Fruit fly (Drosophila melanogaster): Measurements from ENCODE around the gene CG1265.
A peak's percentile ranks its signal among the peaks of the same experiment; 100 is the strongest.

Gene CG1265

dm6 chr3L:4254301-4254834 lies at the start of gene CG1265, which contains the start of gene ago:
Gene CG1265, plus strand, starts transcription at chr3L:4254776.
Gene ago, minus strand, starts transcription at chr3L:4254306.
- TF ChIP-seq usp (GFP tag; optimal IDR thresholded peaks at IDR 0.05) (no peak), CrebA (GFP tag; optimal IDR thresholded peaks at IDR 0.05; ENCODE audit: borderline replicate concordance) (no peak), lola (GFP tag; optimal IDR thresholded peaks at IDR 0.05) (no peak), jim (GFP tag; optimal IDR thresholded peaks at IDR 0.05) (no peak), dl (GFP tag; optimal IDR thresholded peaks at IDR 0.05; ENCODE audit: insufficient read depth in 1 of 2, partially characterized antibody in 2 of 2) (no peak), sv (GFP tag; optimal IDR thresholded peaks at IDR 0.05) (peak; percentile 15), brk (GFP tag; optimal IDR thresholded peaks at IDR 0.05) (no peak), Sp1 (GFP tag; optimal IDR thresholded peaks at IDR 0.05) (peak; percentile 60), ey (GFP tag; optimal IDR thresholded peaks at IDR 0.05) (no peak), woc (GFP tag; optimal IDR thresholded peaks at IDR 0.05) (peak; percentile 22), h (GFP tag; optimal IDR thresholded peaks at IDR 0.05) (peak; percentile 29), foxo (GFP tag; optimal IDR thresholded peaks at IDR 0.05) (peak in 1 of 2 experiments; percentile 36), Jra (GFP tag; optimal IDR thresholded peaks at IDR 0.05) (no peak), rgr (GFP tag; optimal IDR thresholded peaks at IDR 0.05) (peak; percentile 15), N (GFP tag; optimal IDR thresholded peaks at IDR 0.05) (no peak), Rel (GFP tag; optimal IDR thresholded peaks at IDR 0.05) (no peak), Rel (tag; optimal IDR thresholded peaks at IDR 0.05) (no peak), tai (GFP tag; optimal IDR thresholded peaks at IDR 0.05) (no peak), Mio (GFP tag; optimal IDR thresholded peaks at IDR 0.05) (no peak), Hr78 (GFP tag; optimal IDR thresholded peaks at IDR 0.05) (no peak), pan (optimal IDR thresholded peaks at IDR 0.05) (no peak), Hnf4 (GFP tag; optimal IDR thresholded peaks at IDR 0.05) (peak; percentile 12), CG9705 (GFP tag; optimal IDR thresholded peaks at IDR 0.05) (peak; percentile 32), Vsx2 (GFP tag; optimal IDR thresholded peaks at IDR 0.05; ENCODE audit: partially characterized antibody) (no peak), br (GFP tag; optimal IDR thresholded peaks at IDR 0.05) (no peak), CG32264 (GFP tag; optimal IDR thresholded peaks at IDR 0.05) (no peak), HLH106 (tag; optimal IDR thresholded peaks at IDR 0.05) (peak; percentile 62), dmrt93B (GFP tag; optimal IDR thresholded peaks at IDR 0.05) (peak; percentile 51), GATAd (GFP tag; optimal IDR thresholded peaks at IDR 0.05) (no peak), sage (GFP tag; optimal IDR thresholded peaks at IDR 0.05) (no peak), Abd-B (GFP tag; optimal IDR thresholded peaks at IDR 0.05) (no peak), dsf (GFP tag; optimal IDR thresholded peaks at IDR 0.05; ENCODE audit: borderline replicate concordance) (no peak), Dfd (GFP tag; optimal IDR thresholded peaks at IDR 0.05) (no peak), Myc (optimal IDR thresholded peaks at IDR 0.05) (peak; percentile 1), Dif (GFP tag; optimal IDR thresholded peaks at IDR 0.05; ENCODE audit: partially characterized antibody) (no peak), psq (GFP tag; optimal IDR thresholded peaks at IDR 0.05) (peak; percentile 9), Hr83 (GFP tag; optimal IDR thresholded peaks at IDR 0.05; ENCODE audit: poor library complexity, severe bottlenecking) (peak; percentile 2), fru (GFP tag; optimal IDR thresholded peaks at IDR 0.05) (no peak), OdsH (GFP tag; optimal IDR thresholded peaks at IDR 0.05) (peak; percentile 29)

dm6 chr3L:4204867-4205266 lies 49.7 kb upstream of the CG1265 start:
- TF ChIP-seq jim (GFP tag; optimal IDR thresholded peaks at IDR 0.05) (no peak), h (GFP tag; optimal IDR thresholded peaks at IDR 0.05) (no peak), usp (GFP tag; optimal IDR thresholded peaks at IDR 0.05) (no peak), Mio (GFP tag; optimal IDR thresholded peaks at IDR 0.05) (no peak), sv (GFP tag; optimal IDR thresholded peaks at IDR 0.05) (no peak), OdsH (GFP tag; optimal IDR thresholded peaks at IDR 0.05) (no peak), Jra (GFP tag; optimal IDR thresholded peaks at IDR 0.05) (no peak), rgr (GFP tag; optimal IDR thresholded peaks at IDR 0.05) (no peak)

- TF ChIP-seq HLH106 (tag; optimal IDR thresholded peaks at IDR 0.05) (no peak), dmrt93B (GFP tag; optimal IDR thresholded peaks at IDR 0.05) (no peak), Jra (GFP tag; optimal IDR thresholded peaks at IDR 0.05) (no peak), h (GFP tag; optimal IDR thresholded peaks at IDR 0.05) (no peak), woc (GFP tag; optimal IDR thresholded peaks at IDR 0.05) (no peak), Rel (GFP tag; optimal IDR thresholded peaks at IDR 0.05) (no peak), Rel (tag; optimal IDR thresholded peaks at IDR 0.05) (no peak), rgr (GFP tag; optimal IDR thresholded peaks at IDR 0.05) (no peak), sage (GFP tag; optimal IDR thresholded peaks at IDR 0.05) (no peak), OdsH (GFP tag; optimal IDR thresholded peaks at IDR 0.05) (no peak), CG9705 (GFP tag; optimal IDR thresholded peaks at IDR 0.05) (no peak), psq (GFP tag; optimal IDR thresholded peaks at IDR 0.05) (no peak)
Measured at dm6 chr3L:4209078-4209477, 45.5 kb upstream of the CG1265 start, which contains the start of gene Cpr64Aa. Gene Cpr64Aa, minus strand, starts transcription at chr3L:4209178.

All from whole organism, wandering third instar larva.